Fruit fly (Drosophila melanogaster): ENCODE results near the gene CG34434.

Gene CG34434

dm6 chrX:5612977-5613376, 3.2 kb downstream of the CG34434 start:
- TF ChIP-seq noc (tag; optimal IDR thresholded peaks at IDR 0.05): no peak

- TF ChIP-seq noc (tag; optimal IDR thresholded peaks at IDR 0.05): no peak
Observed at dm6 chrX:5608472-5608871, 7.7 kb downstream of the CG34434 start.

- no peak for TF ChIP-seq noc (tag; optimal IDR thresholded peaks at IDR 0.05)
Observed at dm6 chrX:5607647-5608046, 8.5 kb downstream of the CG34434 start.

DNA sequence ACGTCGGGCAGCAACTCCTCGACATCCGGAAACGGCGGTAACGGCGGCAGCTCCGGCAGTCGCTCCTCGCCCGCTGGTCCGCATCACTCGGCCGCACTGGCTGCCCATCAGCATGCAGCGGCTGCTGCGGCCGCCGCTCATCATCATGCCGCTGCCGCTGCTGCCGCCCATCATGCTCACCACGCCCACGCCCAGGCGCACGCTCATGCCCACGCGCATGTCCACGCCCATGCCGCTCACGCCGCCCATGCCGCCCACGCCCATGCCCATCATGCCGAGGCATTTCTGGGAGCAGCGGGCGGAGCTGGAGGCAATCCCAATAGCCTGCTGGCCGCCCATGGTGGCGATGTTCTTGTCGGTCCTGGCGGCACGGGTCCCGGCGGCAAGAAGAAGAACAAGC, 9.8 kb downstream of the CG34434 start:
- no peak for TF ChIP-seq noc (tag; optimal IDR thresholded peaks at IDR 0.05)

dm6 chrX:5604181-5604580, 12.0 kb downstream of the CG34434 start:
- TF ChIP-seq noc (tag; optimal IDR thresholded peaks at IDR 0.05): peak; percentile 5

DNA sequence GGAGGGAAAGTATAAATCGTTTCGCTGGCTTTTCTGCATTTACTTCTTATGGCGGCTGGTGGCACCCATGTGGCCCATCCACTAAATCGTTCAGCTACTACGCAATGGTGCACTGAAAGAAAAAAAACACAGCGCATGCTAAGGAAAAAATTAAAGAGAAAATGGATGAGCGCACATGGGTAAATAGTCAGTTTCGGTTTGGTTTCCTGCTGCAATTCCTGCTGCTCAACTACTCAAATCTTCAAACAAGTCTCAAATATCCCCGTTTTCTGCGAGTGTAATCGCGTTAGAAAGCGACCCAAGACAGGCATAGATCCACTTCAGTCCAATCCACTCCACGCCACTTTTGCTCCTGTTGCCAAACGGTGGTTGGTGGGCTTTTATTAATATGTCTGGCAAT, 13.2 kb downstream of the CG34434 start:
- no peak for TF ChIP-seq noc (tag; optimal IDR thresholded peaks at IDR 0.05)

- TF ChIP-seq noc (tag; optimal IDR thresholded peaks at IDR 0.05): no peak
Observed at dm6 chrX:5602308-5602707, 13.9 kb downstream of the CG34434 start.

DNA sequence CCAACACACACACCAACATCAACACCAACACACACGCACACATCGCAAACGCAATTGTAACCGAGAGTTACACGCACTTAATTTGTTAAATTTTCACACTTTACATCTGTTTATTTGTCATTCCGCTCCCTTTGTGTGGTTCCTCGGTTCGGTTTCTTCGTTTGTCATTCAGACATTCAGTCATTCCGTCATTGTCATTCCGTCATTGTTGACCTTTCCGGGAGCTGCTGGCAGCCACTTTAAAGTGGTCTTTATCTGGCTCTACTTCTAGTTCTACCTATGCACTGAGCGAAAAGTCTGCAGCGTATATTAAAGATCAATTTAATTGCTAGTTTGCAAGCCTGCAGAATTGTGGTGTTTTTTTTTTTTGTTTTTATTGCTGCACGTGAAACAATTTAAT, 19.6 kb downstream of the CG34434 start:
- no peak for TF ChIP-seq noc (tag; optimal IDR thresholded peaks at IDR 0.05)

DNA sequence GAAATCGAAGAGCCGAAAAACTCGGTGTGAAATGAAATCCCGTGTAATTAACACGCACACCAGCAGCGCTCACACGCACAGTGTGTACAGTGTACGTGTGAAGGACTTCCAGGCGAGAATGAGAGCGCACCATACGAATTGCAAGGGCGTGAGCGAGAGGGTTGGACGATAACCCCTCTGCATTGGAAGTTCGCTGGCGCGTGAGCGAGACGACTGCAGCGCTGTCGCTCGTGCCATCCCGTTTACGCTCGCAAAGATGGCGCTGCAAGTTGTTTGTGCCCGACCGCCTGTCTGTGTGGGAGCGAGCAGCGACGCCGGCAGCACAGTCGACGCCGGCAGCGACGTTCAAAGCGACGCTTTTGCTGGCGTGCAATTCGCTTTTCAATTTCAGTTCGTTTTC, 22.3 kb downstream of the CG34434 start, which contains the start of gene Vsx1:
Gene Vsx1 (plus strand): TSS at position 388 of the 400 bp plus-strand sequence.
- TF ChIP-seq noc (tag; optimal IDR thresholded peaks at IDR 0.05): no peak

DNA sequence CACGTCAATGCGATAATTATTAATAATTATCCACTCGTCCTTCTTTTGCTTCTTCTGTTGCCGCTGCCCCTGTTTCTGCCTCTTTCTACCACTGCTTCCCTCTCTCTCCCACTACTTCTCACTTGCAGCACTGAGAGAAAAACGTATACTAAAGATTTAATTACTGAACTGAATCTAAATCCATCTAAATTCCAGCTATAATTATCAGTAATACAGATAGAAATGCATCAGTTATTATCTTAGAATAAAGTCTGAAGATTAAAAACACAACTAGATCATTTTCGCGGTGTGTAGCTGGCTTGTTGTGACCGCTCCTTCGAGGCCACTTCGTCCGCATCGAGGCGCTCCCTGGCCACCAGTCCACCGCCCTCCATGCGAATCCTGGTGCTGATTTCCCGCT, 26.2 kb downstream of the CG34434 start:
- TF ChIP-seq noc (tag; optimal IDR thresholded peaks at IDR 0.05): no peak

DNA sequence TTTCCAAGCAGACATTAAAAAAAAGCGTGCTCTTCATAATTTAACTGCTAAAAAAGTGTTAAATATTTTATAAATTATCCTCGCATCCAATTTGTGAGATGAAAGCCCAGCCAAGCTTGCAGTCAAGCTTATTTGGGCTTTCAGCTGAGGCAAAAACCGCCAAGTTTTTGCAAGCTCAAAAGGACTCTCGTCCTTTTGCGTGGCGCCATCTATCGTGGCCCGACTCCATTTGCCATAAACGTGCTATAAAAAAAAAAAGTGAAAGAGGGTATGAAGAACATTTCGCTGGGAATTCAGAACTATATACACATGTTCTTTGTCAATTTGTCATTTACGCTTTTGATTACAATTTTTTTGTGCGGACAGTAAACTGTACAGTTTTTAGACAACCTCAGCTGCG, 27.7 kb downstream of the CG34434 start:
- TF ChIP-seq noc (tag; optimal IDR thresholded peaks at IDR 0.05): no peak

- no peak for TF ChIP-seq noc (tag; optimal IDR thresholded peaks at IDR 0.05)
Observed at dm6 chrX:5587023-5587422, 29.1 kb downstream of the CG34434 start.

dm6 chrX:5579484-5579883, 36.7 kb downstream of the CG34434 start:
- no peak for TF ChIP-seq noc (tag; optimal IDR thresholded peaks at IDR 0.05)

All from whole organism, larva.